Fruit fly (Drosophila melanogaster): ENCODE results near the gene Cox17.
A peak's percentile ranks its signal among the peaks of the same experiment; 100 is the strongest.

Gene Cox17

dm6 chrX:15084580-15085138 is at the start of gene Cox17 (continued):
- no peak for TF ChIP-seq Gsc (GFP tag; IDR thresholded peaks at IDR 0.05)
- peak; percentile 41 for TF ChIP-seq Bteb2 (GFP tag; optimal IDR thresholded peaks at IDR 0.05)
- TF ChIP-seq Drgx (GFP tag; IDR thresholded peaks at IDR 0.05): peak; percentile 65; the same call in 1 of the 2 replicates
- TF ChIP-seq CG7839 (tag; optimal IDR thresholded peaks at IDR 0.05): peak; percentile 84
- peak; percentile 2 for TF ChIP-seq CG9797 (GFP tag; optimal IDR thresholded peaks at IDR 0.05)
- TF ChIP-seq Spps (tag; optimal IDR thresholded peaks at IDR 0.05): peak; percentile 50
- peak; percentile 58 for TF ChIP-seq bbx (GFP tag; IDR thresholded peaks at IDR 0.05; ENCODE audit: partially characterized antibody)
- peak; percentile 76 for TF ChIP-seq zen (tag; optimal IDR thresholded peaks at IDR 0.05)
- TF ChIP-seq CG7928 (GFP tag; optimal IDR thresholded peaks at IDR 0.05): peak; percentile 62
- TF ChIP-seq Pdp1 (GFP tag; optimal IDR thresholded peaks at IDR 0.05): peak; percentile 75 to 78
- peak; percentile 78 for TF ChIP-seq Six4 (GFP tag; optimal IDR thresholded peaks at IDR 0.05)
- peak; percentile 90 for TF ChIP-seq CG13775 (GFP tag; optimal IDR thresholded peaks at IDR 0.05)
- peak; percentile 23 for TF ChIP-seq her (GFP tag; optimal IDR thresholded peaks at IDR 0.05)
- TF ChIP-seq croc (GFP tag; conservative IDR thresholded peaks at IDR 0.05): peak; percentile 48
- TF ChIP-seq Ets97D (GFP tag; optimal IDR thresholded peaks at IDR 0.05): peak; percentile 45
- peak; percentile 58 for TF ChIP-seq CG3995 (GFP tag; optimal IDR thresholded peaks at IDR 0.05)
- no peak for TF ChIP-seq CG43689 (GFP tag; IDR thresholded peaks at IDR 0.05)
- no peak for TF ChIP-seq CG4360 (GFP tag; IDR thresholded peaks at IDR 0.05)
- peak; percentile 48 for TF ChIP-seq Bdp1 (GFP tag; optimal IDR thresholded peaks at IDR 0.05)
- TF ChIP-seq CG4282 (GFP tag; optimal IDR thresholded peaks at IDR 0.05): no peak
- TF ChIP-seq gsb (GFP tag; IDR thresholded peaks at IDR 0.05): no peak
- peak; percentile 49 for TF ChIP-seq jumu (GFP tag; optimal IDR thresholded peaks at IDR 0.05)
- peak; percentile 0 for TF ChIP-seq CG4707 (GFP tag; optimal IDR thresholded peaks at IDR 0.05)
- no peak for TF ChIP-seq fd102C (GFP tag; optimal IDR thresholded peaks at IDR 0.05)
- peak; percentile 78 for TF ChIP-seq vnd (GFP tag; IDR thresholded peaks at IDR 0.05; ENCODE audit: partially characterized antibody)
- TF ChIP-seq D19B (GFP tag; optimal IDR thresholded peaks at IDR 0.05): peak; percentile 68
- peak; percentile 84 for TF ChIP-seq Dll (GFP tag; IDR thresholded peaks at IDR 0.05; ENCODE audit: partially characterized antibody)
- TF ChIP-seq CG12071 (GFP tag; optimal IDR thresholded peaks at IDR 0.05): peak; percentile 20
- TF ChIP-seq CG10462 (GFP tag; optimal IDR thresholded peaks at IDR 0.05): peak; percentile 8
- TF ChIP-seq Mrtf (GFP tag; IDR thresholded peaks at IDR 0.05): peak; percentile 64; the same call in 2 of the 3 replicates
- peak; percentile 40; the same call in 1 of the 2 replicates for TF ChIP-seq ttk (GFP tag; IDR thresholded peaks at IDR 0.05)
- TF ChIP-seq CG8944 (GFP tag; optimal IDR thresholded peaks at IDR 0.05): peak; percentile 47
- TF ChIP-seq esg (GFP tag; conservative IDR thresholded peaks at IDR 0.05): peak; percentile 61
- TF ChIP-seq gcm (GFP tag; optimal IDR thresholded peaks at IDR 0.05): peak; percentile 69
- TF ChIP-seq CG1647 (GFP tag; optimal IDR thresholded peaks at IDR 0.05): peak; percentile 63
- peak; percentile 19 for TF ChIP-seq oc (tag; optimal IDR thresholded peaks at IDR 0.05)
- TF ChIP-seq Nf-YB (GFP tag; optimal IDR thresholded peaks at IDR 0.05): peak; percentile 53

- TF ChIP-seq CG3281 (GFP tag; optimal IDR thresholded peaks at IDR 0.05) (no peak), MESR4 (GFP tag; optimal IDR thresholded peaks at IDR 0.05) (no peak), CG15696 (tag; optimal IDR thresholded peaks at IDR 0.05) (no peak), lola (GFP tag; optimal IDR thresholded peaks at IDR 0.05) (no peak)
These were observed 47.6 kb upstream of the Cox17 start for dm6 chrX:15132065-15132464.

Data from whole organism, embryonic.